Worm (Caenorhabditis elegans) whole organism, mixed stage, embryonic: ENCODE data around the gene flh-3.
"Not testable (repeated sequence)": the region's sequence is repeated elsewhere in the genome, so short reads cannot be mapped to it uniquely, and the experiment has no call there.

ENCODE experiments used
- M03D4.4 ChIP-seq: sonication (generic microtip); optimal IDR thresholded peaks from 2 replicates; lab custom pipeline; 2017; ENCODE audit warnings: mild to moderate bottlenecking, missing genetic modification characterization, missing compliant biosample characterization
- blmp-1 ChIP-seq: fragments of 150-350 bp; optimal IDR thresholded peaks from 2 replicates; lab custom pipeline; 2014; ENCODE audit warnings: missing biosample characterization, missing genetic modification characterization
- ceh-39 ChIP-seq: fragments of 150-350 bp; optimal IDR thresholded peaks from 2 replicates; lab custom pipeline; 2014; ENCODE audit warnings: missing biosample characterization, missing genetic modification characterization
- ceh-43 ChIP-seq: fragments of 200-800 bp; sonication (Bioruptor generic); optimal IDR thresholded peaks from 2 replicates; lab custom pipeline; 2018; ENCODE audit warnings: mild to moderate bottlenecking, missing genetic modification characterization, moderate library complexity, missing compliant biosample characterization
- ceh-83 ChIP-seq: fragments of 200-800 bp; sonication (Bioruptor generic); optimal IDR thresholded peaks from 2 replicates; lab custom pipeline; 2018; ENCODE audit warnings: mild to moderate bottlenecking, missing genetic modification characterization, missing compliant biosample characterization
- ces-1 ChIP-seq: fragments of 150-350 bp; optimal IDR thresholded peaks from 2 replicates; lab custom pipeline; 2014; ENCODE audit warnings: missing biosample characterization, missing genetic modification reagents, missing genetic modification characterization
- cnd-1 ChIP-seq: fragments of 200-800 bp; sonication (Bioruptor generic); optimal IDR thresholded peaks from 2 replicates; lab custom pipeline; 2018; ENCODE audit warnings: mild to moderate bottlenecking, missing genetic modification characterization, missing compliant biosample characterization
- drap-1 ChIP-seq: fragments of 200-800 bp; sonication (Bioruptor generic); optimal IDR thresholded peaks from 3 replicates; lab custom pipeline; 2018; ENCODE audit warnings: mild to moderate bottlenecking, missing genetic modification characterization, missing compliant biosample characterization
- elt-1 ChIP-seq: sonication (generic microtip); optimal IDR thresholded peaks from 2 replicates; lab custom pipeline; 2017; ENCODE audit warnings: missing genetic modification characterization, mild to moderate bottlenecking, missing compliant biosample characterization, antibody characterized with exemption, moderate library complexity, borderline replicate concordance; ENCODE audit not compliant: insufficient read depth
- elt-3 ChIP-seq: fragments of 150-350 bp; optimal IDR thresholded peaks from 2 replicates; lab custom pipeline; 2014; ENCODE audit warnings: missing biosample characterization, missing genetic modification characterization
- flh-1 ChIP-seq: fragments of 200-800 bp; sonication (Bioruptor generic); optimal IDR thresholded peaks from 2 replicates; lab custom pipeline; 2018; ENCODE audit warnings: mild to moderate bottlenecking, missing genetic modification characterization, moderate library complexity, missing compliant biosample characterization
- ham-2 ChIP-seq: fragments of 200-800 bp; sonication (Bioruptor generic); optimal IDR thresholded peaks from 2 replicates; lab custom pipeline; 2018; ENCODE audit warnings: mild to moderate bottlenecking, missing genetic modification characterization, missing compliant biosample characterization
- hlh-1 ChIP-seq: fragments of 150-350 bp; optimal IDR thresholded peaks from 2 replicates; lab custom pipeline; 2014; ENCODE audit warnings: missing biosample characterization, missing genetic modification reagents, missing genetic modification characterization
- lin-13 ChIP-seq: fragments of 150-350 bp; optimal IDR thresholded peaks from 2 replicates; lab custom pipeline; 2014; ENCODE audit warnings: missing biosample characterization, missing genetic modification characterization
- lsy-2 ChIP-seq: fragments of 150-350 bp; optimal IDR thresholded peaks from 2 replicates; lab custom pipeline; 2014; ENCODE audit warnings: missing biosample characterization, missing genetic modification characterization
- mab-5 ChIP-seq: fragments of 150-350 bp; optimal IDR thresholded peaks from 2 replicates; lab custom pipeline; 2014; ENCODE audit warnings: missing biosample characterization, missing genetic modification characterization
- mep-1 ChIP-seq: fragments of 150-350 bp; optimal IDR thresholded peaks from 2 replicates; lab custom pipeline; 2017; ENCODE audit warnings: missing biosample characterization, missing genetic modification reagents, missing genetic modification characterization, inconsistent platforms
- mls-2 ChIP-seq: sonication (generic microtip); optimal IDR thresholded peaks from 2 replicates; lab custom pipeline; 2016; ENCODE audit warnings: mild to moderate bottlenecking, missing genetic modification characterization, moderate library complexity, missing compliant biosample characterization
- nhr-12 ChIP-seq: fragments of 150-350 bp; optimal IDR thresholded peaks from 2 replicates; lab custom pipeline; 2014; ENCODE audit warnings: missing biosample characterization, missing genetic modification characterization
- nhr-2 ChIP-seq: fragments of 150-350 bp; optimal IDR thresholded peaks from 2 replicates; lab custom pipeline; 2014; ENCODE audit warnings: missing biosample characterization, missing genetic modification characterization
- nhr-28 ChIP-seq: fragments of 150-350 bp; optimal IDR thresholded peaks from 2 replicates; lab custom pipeline; 2014; ENCODE audit warnings: missing biosample characterization, missing genetic modification characterization
- nhr-76 ChIP-seq: sonication (generic microtip); optimal IDR thresholded peaks from 2 replicates; lab custom pipeline; 2017; ENCODE audit warnings: missing biosample characterization, missing genetic modification characterization
- pha-4 ChIP-seq: fragments of 150-350 bp; optimal IDR thresholded peaks from 2 replicates; lab custom pipeline; 2018; ENCODE audit warnings: missing biosample characterization, missing genetic modification reagents, missing genetic modification characterization
- sem-2 ChIP-seq: fragments of 200-800 bp; sonication (Bioruptor generic); optimal IDR thresholded peaks from 2 replicates; lab custom pipeline; 2018; ENCODE audit warnings: mild to moderate bottlenecking, missing genetic modification characterization, missing compliant biosample characterization
- sptf-1 ChIP-seq: sonication (generic microtip); optimal IDR thresholded peaks from 2 replicates; lab custom pipeline; 2017; ENCODE audit warnings: mild to moderate bottlenecking, missing genetic modification characterization, moderate library complexity, missing compliant biosample characterization
- tbx-8 ChIP-seq: fragments of 200-800 bp; sonication (Bioruptor generic); optimal IDR thresholded peaks from 2 replicates; lab custom pipeline; 2018; ENCODE audit warnings: mild to moderate bottlenecking, missing genetic modification characterization, moderate library complexity, missing compliant biosample characterization
- unc-120 ChIP-seq: sonication (generic microtip); optimal IDR thresholded peaks from 2 replicates; lab custom pipeline; 2017; ENCODE audit warnings: missing genetic modification characterization, missing compliant biosample characterization; ENCODE audit not compliant: poor library complexity, severe bottlenecking
- unc-39 ChIP-seq: fragments of 150-350 bp; optimal IDR thresholded peaks from 2 replicates; lab custom pipeline; 2014; ENCODE audit warnings: missing biosample characterization, missing genetic modification characterization
- unc-62 ChIP-seq: fragments of 150-350 bp; optimal IDR thresholded peaks from 2 replicates; lab custom pipeline; 2014; ENCODE audit warnings: missing biosample characterization, missing genetic modification reagents, missing genetic modification characterization
- zip-8 ChIP-seq: fragments of 150-350 bp; optimal IDR thresholded peaks from 2 replicates; lab custom pipeline; 2014; ENCODE audit warnings: missing biosample characterization, missing genetic modification characterization
- ztf-11 ChIP-seq: fragments of 150-350 bp; optimal IDR thresholded peaks from 2 replicates; lab custom pipeline; 2014; ENCODE audit warnings: missing biosample characterization, missing genetic modification characterization

The flh-3 gene

ce11 chrIV:9245423-9245822 is 24.5 kb upstream of the flh-3 start, which contains the start of gene Y11D7A.5:
Y11D7A.5 (minus strand) TSS chrIV:9245523.
- no peak for TF ChIP-seq flh-1
- no peak for TF ChIP-seq tbx-8 (GFP tag; lab: Kevin White, UChicago)
- TF ChIP-seq mep-1 (tag; lab: Kevin White, UChicago) = no peak
- TF ChIP-seq mls-2 (tag; lab: Kevin White, UChicago) = no peak
- no peak for TF ChIP-seq zip-8 (tag; lab: Kevin White, UChicago)
- TF ChIP-seq ces-1 (GFP tag; lab: Kevin White, UChicago) = no peak
- TF ChIP-seq nhr-12 (tag; lab: Kevin White, UChicago) = no peak
- TF ChIP-seq, all 35 proteins: peak for 0

- TF ChIP-seq blmp-1; ceh-83 (GFP tag; lab: Kevin White, UChicago); flh-1: not testable (repeated sequence)
Observed at ce11 chrIV:9249219-9249618, 20.7 kb upstream of the flh-3 start, which contains the start of gene Y11D7A.7. Y11D7A.7 (plus strand) TSS chrIV:9249519.

ce11 chrIV:9251079-9251478 is 18.8 kb upstream of the flh-3 start, which contains the start of gene Y11D7A.8:
Y11D7A.8 (plus strand) TSS chrIV:9251379.
- TF ChIP-seq zip-8 (tag; lab: Kevin White, UChicago) = no peak
- no peak for TF ChIP-seq sem-2 (GFP tag; lab: Kevin White, UChicago)
- TF ChIP-seq ceh-39 (tag; lab: Kevin White, UChicago) = no peak
- no peak for TF ChIP-seq ham-2 (GFP tag; lab: Kevin White, UChicago)
- no peak for TF ChIP-seq ztf-11 (tag; lab: Kevin White, UChicago)
- no peak for TF ChIP-seq elt-1 (tag; lab: Kevin White, UChicago)
- TF ChIP-seq flh-1 = no peak
- TF ChIP-seq ces-1 (GFP tag; lab: Kevin White, UChicago) = no peak
- no peak for TF ChIP-seq cnd-1 (tag; lab: Kevin White, UChicago)
- TF ChIP-seq, all 35 proteins: peak for 0

DNA sequence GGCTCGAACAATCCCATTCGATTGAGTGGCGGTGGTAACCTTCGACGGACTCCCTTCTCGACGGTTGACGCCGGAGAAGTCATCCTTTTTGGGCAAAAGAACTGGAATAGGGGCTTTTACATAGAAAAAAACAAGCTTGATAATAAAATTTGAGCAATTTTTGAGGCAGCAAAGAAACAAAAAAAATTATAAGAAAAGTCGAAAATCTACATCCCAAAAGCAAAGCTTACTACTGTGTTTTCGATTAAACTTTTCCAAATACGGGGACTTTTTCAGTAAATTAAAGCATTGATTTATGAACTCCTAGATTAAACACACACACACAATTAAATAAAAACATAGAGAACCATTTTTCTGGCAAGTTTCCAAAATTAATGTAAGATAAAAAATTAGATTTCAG is 13.9 kb upstream of the flh-3 start, which contains the start of gene Y11D7A.9:
TSS of gene Y11D7A.9 (minus strand) at position 101 of the 400 bp plus-strand sequence.
- TF ChIP-seq elt-3 (no peak), unc-120 (tag; lab: Kevin White, UChicago) (no peak), flh-1 (no peak), sptf-1 (no peak), zip-8 (tag; lab: Kevin White, UChicago) (no peak), lsy-2 (tag; lab: Kevin White, UChicago) (no peak), hlh-1 (no peak), ces-1 (GFP tag; lab: Kevin White, UChicago) (no peak), ham-2 (GFP tag; lab: Kevin White, UChicago) (no peak), ztf-11 (tag; lab: Kevin White, UChicago) (no peak), drap-1 (GFP tag; lab: Kevin White, UChicago) (no peak), mls-2 (tag; lab: Kevin White, UChicago) (no peak)

DNA sequence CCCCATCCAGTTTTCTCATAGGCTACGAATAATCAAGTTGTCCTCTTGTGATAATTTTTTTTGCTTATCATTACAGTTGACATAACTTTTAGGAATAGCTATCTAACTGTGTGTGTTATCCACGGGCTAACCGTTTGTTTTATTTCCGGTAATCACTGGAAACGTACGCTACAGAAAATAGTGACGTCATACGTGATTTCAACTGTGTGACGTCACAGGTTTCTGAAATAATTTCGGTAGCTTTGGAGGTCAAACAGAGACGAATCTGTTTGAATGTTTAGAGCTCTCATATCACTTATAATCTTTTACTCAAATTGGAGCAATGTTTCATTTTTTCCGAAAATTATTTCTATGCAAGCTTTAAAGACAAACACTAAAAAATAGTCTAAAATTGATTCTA is 13.0 kb upstream of the flh-3 start:
- TF ChIP-seq mab-5 (tag; lab: Kevin White, UChicago) (no peak), nhr-2 (tag; lab: Kevin White, UChicago) (no peak), zip-8 (tag; lab: Kevin White, UChicago) (peak; percentile 88)

ce11 chrIV:9258547-9258946 is 11.3 kb upstream of the flh-3 start:
- no peak for TF ChIP-seq sem-2 (GFP tag; lab: Kevin White, UChicago)
- peak; percentile 6 for TF ChIP-seq ham-2 (GFP tag; lab: Kevin White, UChicago)

DNA sequence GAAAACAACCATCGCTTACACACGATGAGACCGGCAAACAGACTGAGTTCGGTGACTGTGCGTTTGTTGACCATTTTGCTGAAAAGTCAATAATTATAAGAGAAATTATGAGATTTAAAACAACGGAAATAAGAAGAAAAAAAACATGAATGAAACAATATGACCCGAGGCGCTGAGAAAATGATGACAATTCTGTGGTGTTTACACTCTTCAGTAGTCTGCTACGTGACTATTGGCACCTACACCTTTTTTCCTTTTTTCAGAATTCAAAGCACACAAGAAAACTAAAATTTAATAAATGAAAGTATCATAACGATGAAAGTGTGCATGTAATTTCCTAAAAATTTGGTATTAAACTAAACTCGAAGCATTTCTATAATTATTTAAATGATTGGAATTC is 10.2 kb upstream of the flh-3 start, which contains the start of gene Y11D7A.10:
TSS of gene Y11D7A.10 (minus strand) at position 82 of the 400 bp plus-strand sequence.
- TF ChIP-seq ceh-43 (no peak), mep-1 (tag; lab: Kevin White, UChicago) (no peak), nhr-12 (tag; lab: Kevin White, UChicago) (no peak), flh-1 (no peak), M03D4.4 (no peak), unc-39 (tag; lab: Kevin White, UChicago) (no peak), ceh-39 (tag; lab: Kevin White, UChicago) (no peak), unc-62 (GFP tag; lab: Kevin White, UChicago) (no peak), pha-4 (tag; lab: Kevin White, UChicago) (no peak), sem-2 (GFP tag; lab: Kevin White, UChicago) (no peak), mls-2 (tag; lab: Kevin White, UChicago) (no peak), ztf-11 (tag; lab: Kevin White, UChicago) (no peak), ham-2 (GFP tag; lab: Kevin White, UChicago) (no peak), mab-5 (tag; lab: Kevin White, UChicago) (no peak), nhr-76 (no peak), tbx-8 (GFP tag; lab: Kevin White, UChicago) (no peak), lin-13 (tag; lab: Kevin White, UChicago) (no peak), nhr-28 (tag; lab: Kevin White, UChicago) (no peak)
